Worm (Caenorhabditis elegans) whole organism, L4 larva: Measurements from ENCODE around the gene K02E11.6.

Experiments used
- F10B5.3 ChIP-seq: sonication (generic microtip); optimal IDR thresholded peaks from 2 replicates; lab custom pipeline; 2016; ENCODE audit warnings: mild to moderate bottlenecking, missing genetic modification characterization, missing compliant biosample characterization
- F44E2.7 ChIP-seq: fragments of 200-800 bp; sonication (Bioruptor generic); IDR thresholded peaks from 2 replicates; pipeline ENCODE4 v2.1.2; 2022; ENCODE audit warnings: missing genetic modification characterization, missing compliant biosample characterization
- Y105C5A.15 ChIP-seq: fragments of 200-800 bp; sonication (Bioruptor generic); IDR thresholded peaks from 2 replicates; pipeline ENCODE4 v1.3.6; 2022; ENCODE audit warnings: missing genetic modification characterization, missing compliant biosample characterization
- Y48G9A.11 ChIP-seq: fragments of 200-800 bp; sonication (Bioruptor generic); IDR thresholded peaks from 2 replicates; pipeline ENCODE4 v1.3.6; 2022; ENCODE audit warnings: missing genetic modification reagents, missing genetic modification characterization, missing compliant biosample characterization
- ZK546.5 ChIP-seq, 2 experiments: sonication (generic microtip); optimal IDR thresholded peaks; 2 replicates each; lab custom pipeline; 2017; ENCODE audit warnings: missing biosample characterization in 2 of 2, missing genetic modification characterization in 2 of 2
- aha-1 ChIP-seq: fragments of 150-350 bp; peaks from one replicate; lab custom pipeline; 2014; ENCODE audit warnings: missing biosample characterization, missing genetic modification characterization
- ama-1 ChIP-seq: fragments of 150-350 bp; optimal IDR thresholded peaks from 2 replicates; lab custom pipeline; 2014; ENCODE audit warnings: inconsistent platforms, mixed read lengths
- ceh-62 ChIP-seq: sonication (generic microtip); optimal IDR thresholded peaks from 2 replicates; lab custom pipeline; 2017; ENCODE audit warnings: missing biosample characterization, missing genetic modification characterization
- ces-1 ChIP-seq: fragments of 150-350 bp; sonication (generic microtip); optimal IDR thresholded peaks from 4 replicates; lab custom pipeline; 2014; ENCODE audit warnings: missing biosample characterization, missing genetic modification reagents, missing genetic modification characterization
- daf-12 ChIP-seq: fragments of 150-350 bp; optimal IDR thresholded peaks from 2 replicates; lab custom pipeline; 2014; ENCODE audit warnings: missing biosample characterization, missing genetic modification reagents, missing genetic modification characterization
- daf-19 ChIP-seq: fragments of 200-800 bp; sonication (Bioruptor generic); conservative IDR thresholded peaks from 2 replicates; pipeline ENCODE4 v1.3.6; 2022; ENCODE audit warnings: missing genetic modification characterization, missing compliant biosample characterization
- dmd-6 ChIP-seq: fragments of 200-800 bp; sonication (Bioruptor generic); IDR thresholded peaks from 2 replicates; pipeline ENCODE4 v1.3.6; 2022; ENCODE audit warnings: missing genetic modification reagents, missing genetic modification characterization, missing compliant biosample characterization
- dmd-8 ChIP-seq: fragments of 200-800 bp; sonication (Bioruptor generic); IDR thresholded peaks from 2 replicates; pipeline ENCODE4 v1.3.6; 2022; ENCODE audit warnings: missing genetic modification characterization, missing compliant biosample characterization
- dmd-9 ChIP-seq: fragments of 200-800 bp; sonication (Bioruptor generic); IDR thresholded peaks from 2 replicates; pipeline ENCODE4 v1.3.6; 2022; ENCODE audit warnings: missing genetic modification reagents, missing genetic modification characterization, missing compliant biosample characterization
- dpl-1 ChIP-seq: fragments of 150-350 bp; optimal IDR thresholded peaks from 2 replicates; lab custom pipeline; 2014; ENCODE audit warnings: missing biosample characterization, missing genetic modification reagents, missing genetic modification characterization
- egl-27 ChIP-seq: sonication (generic microtip); optimal IDR thresholded peaks from 3 replicates; lab custom pipeline; 2017; ENCODE audit warnings: missing biosample characterization, missing genetic modification reagents, missing genetic modification characterization
- egl-43 ChIP-seq: fragments of 200-800 bp; sonication (Bioruptor generic); IDR thresholded peaks from 2 replicates; pipeline ENCODE4 v1.3.6; 2022; ENCODE audit warnings: missing genetic modification reagents, missing genetic modification characterization, missing compliant biosample characterization
- fkh-10 ChIP-seq: fragments of 150-350 bp; optimal IDR thresholded peaks from 2 replicates; lab custom pipeline; 2014; ENCODE audit warnings: missing biosample characterization, missing genetic modification reagents, missing genetic modification characterization
- hif-1 ChIP-seq, 2 experiments: sonication (generic microtip); optimal IDR thresholded peaks; 2 replicates each; lab custom pipeline; 2016 to 2017; ENCODE audit warnings: missing compliant biosample characterization in 2 of 2, missing genetic modification characterization in 2 of 2, missing genetic modification reagents in 2 of 2, missing genotype in 2 of 2, mild to moderate bottlenecking in 1 of 2
- hlh-30 ChIP-seq: sonication (generic microtip); optimal IDR thresholded peaks from 2 replicates; lab custom pipeline; 2017; ENCODE audit warnings: antibody characterized with exemption, mild to moderate bottlenecking, missing genetic modification characterization, missing compliant biosample characterization; ENCODE audit not compliant: insufficient read depth
- lim-7 ChIP-seq: fragments of 200-800 bp; sonication (Bioruptor generic); IDR thresholded peaks from 2 replicates; pipeline ENCODE4 v1.3.6; 2022; ENCODE audit warnings: missing genetic modification characterization, missing compliant biosample characterization
- lin-1 ChIP-seq: fragments of 200-800 bp; sonication (Bioruptor generic); IDR thresholded peaks from 2 replicates; pipeline ENCODE4 v1.3.6; 2022; ENCODE audit warnings: missing genetic modification reagents, missing genetic modification characterization, missing compliant biosample characterization
- lin-38 ChIP-seq: fragments of 200-800 bp; sonication (Bioruptor generic); IDR thresholded peaks from 2 replicates; pipeline ENCODE4 v1.3.6; 2022; ENCODE audit warnings: missing genetic modification reagents, missing genetic modification characterization, missing compliant biosample characterization
- lsy-2 ChIP-seq, 2 experiments: fragments of 150-350 bp in 1 of 2; sonication (generic microtip) in 1 of 2; optimal IDR thresholded peaks; 2 replicates each; lab custom pipeline; 2014 to 2017; ENCODE audit warnings: missing biosample characterization in 2 of 2, missing genetic modification characterization in 2 of 2
- madf-5 ChIP-seq, 2 experiments: fragments of 200-800 bp; sonication (Bioruptor generic); IDR thresholded peaks; 2 replicates each; pipeline ENCODE4 v1.3.6; 2022; ENCODE audit warnings: missing compliant biosample characterization in 2 of 2, missing genetic modification characterization in 2 of 2
- nhr-11 ChIP-seq: fragments of 150-350 bp; optimal IDR thresholded peaks from 2 replicates; lab custom pipeline; 2014; ENCODE audit warnings: missing biosample characterization, missing genetic modification characterization
- nhr-111 ChIP-seq: fragments of 200-800 bp; sonication (Bioruptor generic); optimal IDR thresholded peaks from 2 replicates; lab custom pipeline; 2018; ENCODE audit warnings: mild to moderate bottlenecking, missing genetic modification characterization, missing compliant biosample characterization
- nhr-25 ChIP-seq: sonication (generic microtip); optimal IDR thresholded peaks from 2 replicates; lab custom pipeline; 2017; ENCODE audit warnings: missing genetic modification characterization, mild to moderate bottlenecking, missing compliant biosample characterization, antibody characterized with exemption, moderate library complexity, borderline replicate concordance; ENCODE audit not compliant: insufficient read depth
- nhr-42 ChIP-seq: fragments of 200-800 bp; sonication (Bioruptor generic); IDR thresholded peaks from 2 replicates; pipeline ENCODE4 v1.3.6; 2022; ENCODE audit warnings: missing genetic modification characterization, missing compliant biosample characterization
- nhr-76 ChIP-seq: fragments of 150-350 bp; optimal IDR thresholded peaks from 2 replicates; lab custom pipeline; 2014; ENCODE audit warnings: missing biosample characterization, missing genetic modification characterization
- nhr-77 ChIP-seq: fragments of 150-350 bp; optimal IDR thresholded peaks from 2 replicates; lab custom pipeline; 2014; ENCODE audit warnings: missing biosample characterization, missing genetic modification characterization
- set-16 ChIP-seq: fragments of 200-800 bp; sonication (Bioruptor generic); IDR thresholded peaks from 2 replicates; pipeline ENCODE4 v1.3.6; 2022; ENCODE audit warnings: missing genetic modification reagents, missing genetic modification characterization, missing compliant biosample characterization
- snpc-1.2 ChIP-seq: fragments of 200-800 bp; sonication (Bioruptor generic); IDR thresholded peaks from 2 replicates; pipeline ENCODE4 v1.3.6; 2022; ENCODE audit warnings: missing genetic modification reagents, missing genetic modification characterization, missing compliant biosample characterization
- spr-1 ChIP-seq: sonication (generic microtip); optimal IDR thresholded peaks from 2 replicates; lab custom pipeline; 2016; ENCODE audit warnings: mild to moderate bottlenecking, missing genetic modification characterization, missing compliant biosample characterization
- vab-7 ChIP-seq: fragments of 200-800 bp; sonication (Bioruptor generic); IDR thresholded peaks from 2 replicates; pipeline ENCODE4 v1.3.6; 2022; ENCODE audit warnings: missing genetic modification reagents, missing genetic modification characterization, missing compliant biosample characterization

K02E11.6 gene

DNA sequence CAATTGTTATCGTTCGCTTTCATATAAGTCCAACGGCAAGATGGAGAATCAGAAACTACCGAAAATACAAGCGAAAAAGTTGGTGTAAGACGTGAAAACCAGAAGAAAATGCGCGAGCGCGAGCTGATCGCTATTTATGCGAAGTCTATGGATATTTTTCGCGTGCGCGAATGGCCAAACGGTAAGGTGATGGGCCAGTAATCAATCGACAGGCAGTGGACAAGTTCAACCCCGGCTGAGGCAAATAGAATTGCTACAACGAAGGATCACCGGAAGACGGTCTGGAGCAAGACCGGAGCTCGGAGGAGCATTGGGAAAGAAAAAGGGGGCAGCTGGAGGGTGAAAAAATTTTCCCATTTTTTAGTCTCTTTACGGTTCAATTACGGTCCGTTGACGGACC lies 11.2 kb upstream of the K02E11.6 start (continued):
- TF ChIP-seq dmd-8 (GFP tag; lab: Robert Waterston, UW) = peak; percentile 78
- peak; percentile 93 for TF ChIP-seq egl-43 (GFP tag; lab: Robert Waterston, UW)
- TF ChIP-seq Y105C5A.15 = 0 out of 2 replicates have a peak, but pooled peaks have one; percentile 47
- TF ChIP-seq snpc-1.2 (GFP tag; lab: Robert Waterston, UW) = peak; percentile 84

- TF ChIP-seq egl-27 (tag; lab: Kevin White, UChicago) = no peak
- TF ChIP-seq lin-38 (GFP tag; lab: Robert Waterston, UW) = no peak
- no peak for TF ChIP-seq hif-1 (tag; optimal IDR thresholded peaks at IDR 0.05; lab: Kevin White, UChicago)
- no peak for TF ChIP-seq F10B5.3 (tag; lab: Kevin White, UChicago)
- no peak for TF ChIP-seq ZK546.5 (tag; optimal IDR thresholded peaks at IDR 0.05; lab: Kevin White, UChicago)
- no peak for TF ChIP-seq hlh-30 (tag; lab: Kevin White, UChicago)
- TF ChIP-seq aha-1 (tag; lab: Kevin White, UChicago) = peak; percentile 56
- TF ChIP-seq lim-7 (GFP tag; lab: Robert Waterston, UW) = no peak
- TF ChIP-seq madf-5 (GFP tag; IDR thresholded peaks at IDR 0.05; lab: Robert Waterston, UW) = 0 out of 4 replicates have a peak, but pooled peaks of 1 of the 2 experiments have one; percentile 40
- TF ChIP-seq set-16 (GFP tag; lab: Robert Waterston, UW) = peak; percentile 97
- TF ChIP-seq dpl-1 (GFP tag; lab: Kevin White, UChicago) = no peak
- peak; percentile 9 for TF ChIP-seq spr-1
- no peak for TF ChIP-seq dmd-6 (GFP tag; lab: Robert Waterston, UW)
- TF ChIP-seq, all 104 proteins: peak for 4
Measured at ce11 chrV:14240694-14241201, 7.9 kb upstream of the K02E11.6 start, which contains the start of gene K02E11.10. K02E11.10 (minus strand) TSS chrV:14241151.

DNA sequence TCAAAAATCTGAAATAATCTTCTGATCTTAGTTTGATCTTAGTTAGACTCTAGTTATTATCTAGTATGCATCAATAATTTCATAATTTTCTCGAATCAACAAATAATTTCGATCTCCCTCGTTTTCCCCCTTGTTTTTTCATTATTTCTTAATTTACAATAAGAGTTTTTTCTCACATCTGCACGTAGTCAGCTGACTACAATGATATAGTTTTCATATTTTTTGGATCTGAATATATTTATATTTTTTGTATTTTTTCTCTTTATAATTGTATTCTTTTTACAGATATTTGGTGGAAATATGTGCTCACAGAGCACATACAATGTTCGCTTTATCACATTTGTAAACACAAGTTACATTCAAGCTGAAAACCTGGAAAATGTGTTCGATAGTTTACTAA lies 4.7 kb upstream of the K02E11.6 start, which contains the start of gene sre-7:
TSS of gene sre-7 (plus strand) at position 301 of the 400 bp plus-strand sequence.
- no peak for TF ChIP-seq lin-1

DNA sequence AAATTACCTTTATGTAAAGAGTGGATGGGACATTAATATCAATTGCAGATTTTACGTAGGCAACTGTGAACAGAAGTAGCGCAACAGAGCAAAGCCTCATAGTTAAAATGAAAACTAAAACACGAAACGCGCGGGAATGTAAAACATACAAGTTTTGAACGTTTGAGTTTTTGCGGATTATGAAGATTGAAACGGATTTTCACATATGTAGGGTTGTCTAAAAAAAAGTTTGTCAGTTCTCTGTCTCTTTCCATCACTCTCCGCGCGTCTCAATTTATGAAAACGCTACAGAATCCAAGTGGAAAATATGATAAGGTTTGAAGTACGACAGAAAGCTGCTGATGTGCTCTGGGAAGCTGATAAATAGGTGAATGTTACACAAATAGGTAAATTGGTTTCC lies 1.8 kb upstream of the K02E11.6 start, which contains the start of gene K02E11.3:
TSS of gene K02E11.3 (minus strand) at position 101 of the 400 bp plus-strand sequence.
- TF ChIP-seq nhr-76 (no peak), egl-27 (tag; lab: Kevin White, UChicago) (no peak), ceh-62 (tag; lab: Kevin White, UChicago) (no peak), aha-1 (tag; lab: Kevin White, UChicago) (no peak)

DNA sequence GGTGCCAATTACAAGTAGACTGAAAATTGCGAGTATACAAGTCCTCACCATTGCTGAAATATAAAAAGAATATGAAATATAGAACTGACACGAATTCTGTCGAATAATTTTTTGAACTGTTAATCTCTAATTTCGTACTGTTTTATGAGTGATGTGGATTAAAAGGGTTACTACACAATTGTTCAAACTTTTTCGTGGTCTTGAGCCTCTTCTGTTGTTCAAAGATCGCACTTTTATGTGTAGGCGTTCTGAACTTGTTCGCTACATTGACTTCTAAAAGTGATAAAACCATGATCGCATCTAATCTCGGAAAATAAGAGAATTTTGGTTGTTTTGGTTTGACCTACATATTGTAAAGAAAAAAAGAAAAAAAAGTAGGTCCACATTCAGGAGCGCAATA lies 577 bp upstream of the K02E11.6 start, which contains the start of gene K02E11.4:
TSS of gene K02E11.4 (minus strand) at position 101 of the 400 bp plus-strand sequence.
- TF ChIP-seq madf-5 (GFP tag; IDR thresholded peaks at IDR 0.05; lab: Robert Waterston, UW) (no peak), nhr-25 (tag; lab: Kevin White, UChicago) (no peak), nhr-11 (tag; lab: Kevin White, UChicago) (no peak), fkh-10 (GFP tag; lab: Kevin White, UChicago) (no peak), Y48G9A.11 (no peak), F44E2.7 (GFP tag; lab: Robert Waterston, UW) (no peak), daf-12 (tag; lab: Kevin White, UChicago) (no peak), nhr-111 (GFP tag; lab: Kevin White, UChicago) (no peak), lsy-2 (tag; optimal IDR thresholded peaks at IDR 0.05; lab: Kevin White, UChicago) (no peak), dmd-9 (GFP tag; lab: Robert Waterston, UW) (no peak), vab-7 (GFP tag; lab: Robert Waterston, UW) (no peak), ama-1 (lab: Kevin White, UChicago) (no peak), hif-1 (tag; optimal IDR thresholded peaks at IDR 0.05; lab: Kevin White, UChicago) (no peak), daf-19 (GFP tag; lab: Robert Waterston, UW) (no peak), ces-1 (GFP tag; lab: Kevin White, UChicago) (no peak), dpl-1 (GFP tag; lab: Kevin White, UChicago) (no peak), nhr-42 (GFP tag; lab: Robert Waterston, UW) (no peak), nhr-77 (tag; lab: Kevin White, UChicago) (no peak)
